Worm (Caenorhabditis elegans) whole organism, young adult: ENCODE data around the gene K08H10.10.
A peak's percentile ranks its signal among the peaks of the same experiment; 100 is the strongest.

ENCODE experiments used
- F10E7.11 ChIP-seq: sonication (generic microtip); optimal IDR thresholded peaks from 2 replicates; lab custom pipeline; 2017; ENCODE audit warnings: mild to moderate bottlenecking, missing genetic modification characterization, moderate library complexity, missing compliant biosample characterization
- F22D6.2 ChIP-seq: sonication (generic microtip); optimal IDR thresholded peaks from 2 replicates; lab custom pipeline; 2016; ENCODE audit warnings: mild to moderate bottlenecking, missing genetic modification characterization, missing compliant biosample characterization
- F23B12.7 ChIP-seq: sonication (generic microtip); optimal IDR thresholded peaks from 2 replicates; lab custom pipeline; 2017; ENCODE audit warnings: missing genetic modification characterization, mild to moderate bottlenecking, missing compliant biosample characterization, antibody characterized with exemption, moderate library complexity; ENCODE audit not compliant: insufficient read depth
- F39B2.1 ChIP-seq: fragments of 200-800 bp; sonication (Bioruptor generic); IDR thresholded peaks from 2 replicates; pipeline ENCODE4 v1.3.6; 2022; ENCODE audit warnings: missing genetic modification reagents, missing genetic modification characterization, missing compliant biosample characterization
- F52B5.7 ChIP-seq: sonication (generic microtip); optimal IDR thresholded peaks from 2 replicates; lab custom pipeline; 2016; ENCODE audit warnings: mild to moderate bottlenecking, missing genetic modification characterization, missing compliant biosample characterization
- F57C9.4 ChIP-seq: sonication (generic microtip); optimal IDR thresholded peaks from 2 replicates; lab custom pipeline; 2017; ENCODE audit warnings: mild to moderate bottlenecking, missing genetic modification characterization, missing compliant biosample characterization
- K11D2.4 ChIP-seq: fragments of 200-800 bp; sonication (Bioruptor generic); IDR thresholded peaks from 2 replicates; pipeline ENCODE4 v1.3.6; 2022; ENCODE audit warnings: missing genetic modification reagents, missing genetic modification characterization, missing compliant biosample characterization
- Y53F4B.3 ChIP-seq: fragments of 200-800 bp; sonication (Bioruptor generic); IDR thresholded peaks from 2 replicates; pipeline ENCODE4 v1.3.6; 2022; ENCODE audit warnings: missing genetic modification reagents, missing genetic modification characterization, missing compliant biosample characterization
- Y56A3A.18 ChIP-seq: fragments of 200-800 bp; sonication (Bioruptor generic); IDR thresholded peaks from 2 replicates; pipeline ENCODE4 v1.3.6; 2022; ENCODE audit warnings: missing genetic modification reagents, missing genetic modification characterization, missing compliant biosample characterization
- Y79H2A.3 ChIP-seq: fragments of 200-800 bp; sonication (Bioruptor generic); conservative IDR thresholded peaks from 2 replicates; pipeline ENCODE4 v1.3.6; 2022; ENCODE audit warnings: missing genetic modification reagents, missing genetic modification characterization, missing compliant biosample characterization
- ZK185.1 ChIP-seq: sonication (generic microtip); optimal IDR thresholded peaks from 2 replicates; lab custom pipeline; 2016; ENCODE audit warnings: mild to moderate bottlenecking, missing genetic modification characterization, missing compliant biosample characterization; ENCODE audit not compliant: poor library complexity, severe bottlenecking
- akir-1 ChIP-seq: fragments of 200-800 bp; sonication (Bioruptor generic); optimal IDR thresholded peaks from 2 replicates; lab custom pipeline; 2018; ENCODE audit warnings: mild to moderate bottlenecking, missing genetic modification characterization, moderate library complexity, missing compliant biosample characterization
- ama-1 ChIP-seq, 3 experiments: fragments of 150-350 bp in 1 of 3; sonication (generic microtip) in 2 of 3; optimal IDR thresholded peaks; 2 replicates each; lab custom pipeline; 2014 to 2018; ENCODE audit warnings: missing biosample characterization in 2 of 3, missing genetic modification characterization in 2 of 3, missing genetic modification reagents in 2 of 3
- atf-7 ChIP-seq: sonication (generic microtip); optimal IDR thresholded peaks from 2 replicates; lab custom pipeline; 2017; ENCODE audit warnings: mild to moderate bottlenecking, missing genetic modification characterization, missing compliant biosample characterization
- attf-5 ChIP-seq: fragments of 200-800 bp; sonication (Bioruptor generic); optimal IDR thresholded peaks from 2 replicates; lab custom pipeline; 2018; ENCODE audit warnings: mild to moderate bottlenecking, missing genetic modification characterization, missing compliant biosample characterization
- bed-2 ChIP-seq: fragments of 200-800 bp; sonication (Bioruptor generic); IDR thresholded peaks from 2 replicates; pipeline ENCODE4 v1.3.6; 2022; ENCODE audit warnings: missing genetic modification reagents, missing genetic modification characterization, missing compliant biosample characterization
- cebp-1 ChIP-seq, 2 experiments: fragments of 200-800 bp in 1 of 2; sonication (Bioruptor generic) in 1 of 2; sonication (generic microtip) in 1 of 2; IDR thresholded peaks in 1 of 2; optimal IDR thresholded peaks in 1 of 2; 2 replicates each; pipeline versions ENCODE4 v1.3.6 to Lab custom; 2017 to 2022; ENCODE audit warnings: missing compliant biosample characterization in 2 of 2, missing genetic modification characterization in 2 of 2, mild to moderate bottlenecking in 1 of 2, missing genetic modification reagents in 1 of 2, moderate library complexity in 1 of 2
- die-1 ChIP-seq: sonication (generic microtip); optimal IDR thresholded peaks from 2 replicates; lab custom pipeline; 2016; ENCODE audit warnings: missing genotype, mild to moderate bottlenecking, missing genetic modification characterization, missing compliant biosample characterization
- efl-1 ChIP-seq: fragments of 150-350 bp; optimal IDR thresholded peaks from 2 replicates; lab custom pipeline; 2014; ENCODE audit warnings: missing biosample characterization, missing genetic modification reagents, missing genetic modification characterization
- hlh-12 ChIP-seq: sonication (generic microtip); optimal IDR thresholded peaks from 2 replicates; lab custom pipeline; 2016; ENCODE audit warnings: missing genetic modification characterization, missing compliant biosample characterization
- hmg-1.2 ChIP-seq: fragments of 200-800 bp; sonication (Bioruptor generic); IDR thresholded peaks from 2 replicates; pipeline ENCODE4 v1.3.6; 2022; ENCODE audit warnings: missing genetic modification reagents, missing genetic modification characterization, missing compliant biosample characterization
- lir-1 ChIP-seq: fragments of 200-800 bp; sonication (Bioruptor generic); conservative IDR thresholded peaks from 2 replicates; pipeline ENCODE4 v1.3.6; 2022; ENCODE audit warnings: missing genetic modification reagents, missing genetic modification characterization, missing compliant biosample characterization
- lsy-27 ChIP-seq: sonication (generic microtip); optimal IDR thresholded peaks from 2 replicates; lab custom pipeline; 2017; ENCODE audit warnings: missing genetic modification characterization, mild to moderate bottlenecking, missing compliant biosample characterization, antibody characterized with exemption, missing genotype, borderline replicate concordance; ENCODE audit not compliant: insufficient read depth
- madf-6 ChIP-seq: fragments of 200-800 bp; sonication (Bioruptor generic); IDR thresholded peaks from 2 replicates; pipeline ENCODE4 v1.3.6; 2022; ENCODE audit warnings: missing genetic modification reagents, missing genetic modification characterization, missing compliant biosample characterization
- madf-8 ChIP-seq: fragments of 200-800 bp; sonication (Bioruptor generic); conservative IDR thresholded peaks from 2 replicates; pipeline ENCODE4 v1.3.6; 2022; ENCODE audit warnings: missing genetic modification reagents, missing genetic modification characterization, missing compliant biosample characterization
- nfya-1 ChIP-seq: sonication (generic microtip); optimal IDR thresholded peaks from 2 replicates; lab custom pipeline; 2017; ENCODE audit warnings: antibody characterized with exemption, missing compliant biosample characterization, missing genetic modification characterization, borderline replicate concordance; ENCODE audit not compliant: insufficient read depth
- nhr-80 ChIP-seq: sonication (generic microtip); optimal IDR thresholded peaks from 2 replicates; lab custom pipeline; 2016; ENCODE audit warnings: missing genetic modification characterization, missing compliant biosample characterization
- tlf-1 ChIP-seq: fragments of 200-800 bp; sonication (Bioruptor generic); optimal IDR thresholded peaks from 2 replicates; lab custom pipeline; 2018; ENCODE audit warnings: mild to moderate bottlenecking, missing genetic modification characterization, missing compliant biosample characterization
- xnd-1 ChIP-seq: sonication (generic microtip); optimal IDR thresholded peaks from 2 replicates; lab custom pipeline; 2016; ENCODE audit warnings: missing genotype, missing genetic modification reagents, missing genetic modification characterization, missing compliant biosample characterization
- zfh-2 ChIP-seq: fragments of 200-800 bp; sonication (Bioruptor generic); conservative IDR thresholded peaks from 2 replicates; pipeline ENCODE4 v1.3.6; 2022; ENCODE audit warnings: missing genetic modification reagents, missing genetic modification characterization, missing compliant biosample characterization
- zim-3 ChIP-seq: sonication (generic microtip); optimal IDR thresholded peaks from 2 replicates; lab custom pipeline; 2017; ENCODE audit warnings: mild to moderate bottlenecking, missing genetic modification characterization, moderate library complexity, missing compliant biosample characterization
- ztf-22 ChIP-seq: fragments of 200-800 bp; sonication (Bioruptor generic); optimal IDR thresholded peaks from 2 replicates; lab custom pipeline; 2018; ENCODE audit warnings: mild to moderate bottlenecking, missing genetic modification characterization, moderate library complexity, missing compliant biosample characterization

The K08H10.10 gene

DNA sequence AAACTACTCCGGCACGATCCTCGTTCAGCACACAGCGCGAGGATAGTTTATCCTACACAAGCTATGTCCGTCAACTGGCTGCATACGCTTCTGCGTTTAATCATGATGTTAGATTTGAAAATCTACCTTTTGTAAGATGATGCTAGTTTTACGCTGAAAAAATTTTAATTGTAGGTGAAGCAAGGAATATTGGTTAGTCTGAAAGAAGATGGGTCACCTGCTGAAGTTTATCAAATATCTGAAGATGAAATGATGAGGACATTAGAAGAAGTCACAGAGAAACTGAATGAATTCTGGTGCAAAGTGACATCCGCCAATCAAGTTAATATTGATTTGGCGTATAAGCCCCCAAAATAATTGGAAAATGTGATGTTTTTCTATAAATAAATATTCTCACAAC is 17.3 kb upstream of the K08H10.10 start (continued):
- TF ChIP-seq cebp-1 (GFP tag; IDR thresholded peaks at IDR 0.05; lab: Robert Waterston, UW): no peak
- TF ChIP-seq cebp-1 (tag; optimal IDR thresholded peaks at IDR 0.05; lab: Kevin White, UChicago): peak; percentile 7
- TF ChIP-seq lsy-27 (tag; lab: Kevin White, UChicago): no peak
- no peak for TF ChIP-seq K11D2.4 (GFP tag; lab: Robert Waterston, UW)
- TF ChIP-seq zfh-2: no peak

DNA sequence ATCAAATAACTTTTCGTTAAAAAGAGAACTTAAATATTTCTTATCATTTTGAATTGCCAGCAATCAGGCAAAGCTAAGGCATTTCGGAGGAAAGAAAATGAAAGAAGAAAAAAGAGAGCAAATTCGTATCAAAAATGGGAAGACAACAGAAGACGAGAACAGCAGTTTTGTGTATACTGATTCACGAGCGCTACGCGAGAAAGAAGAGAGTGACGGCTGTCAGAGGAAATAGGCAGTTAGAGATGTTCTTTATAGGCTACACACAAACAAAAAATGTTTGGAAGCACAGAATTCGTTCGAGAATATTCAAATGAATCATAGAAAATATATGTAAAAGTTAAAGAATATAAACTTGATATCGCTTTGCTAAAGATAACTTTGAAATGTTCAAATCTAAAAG is 16.0 kb upstream of the K08H10.10 start:
- peak; percentile 10 for TF ChIP-seq attf-5 (GFP tag; lab: Kevin White, UChicago)
- no peak for TF ChIP-seq akir-1 (GFP tag; lab: Kevin White, UChicago)
- TF ChIP-seq F23B12.7 (tag; lab: Kevin White, UChicago): no peak
- TF ChIP-seq F52B5.7: no peak
- TF ChIP-seq die-1 (tag; lab: Kevin White, UChicago): no peak
- TF ChIP-seq cebp-1 (GFP tag; IDR thresholded peaks at IDR 0.05; lab: Robert Waterston, UW): no peak
- TF ChIP-seq cebp-1 (tag; optimal IDR thresholded peaks at IDR 0.05; lab: Kevin White, UChicago): peak; percentile 35
- no peak for TF ChIP-seq atf-7 (tag; lab: Kevin White, UChicago)
- TF ChIP-seq F22D6.2: no peak
- no peak for TF ChIP-seq ztf-22 (GFP tag; lab: Kevin White, UChicago)
- TF ChIP-seq tlf-1 (GFP tag; lab: Kevin White, UChicago): no peak
- peak; percentile 14 for TF ChIP-seq ama-1 (optimal IDR thresholded peaks at IDR 0.05; lab: Kevin White, UChicago)
- no peak for TF ChIP-seq ama-1 (GFP tag; optimal IDR thresholded peaks at IDR 0.05; lab: Kevin White, UChicago)
- TF ChIP-seq hmg-1.2 (GFP tag; lab: Robert Waterston, UW): peak; percentile 48; the same call in 1 of the 2 replicates
- no peak for TF ChIP-seq Y56A3A.18 (GFP tag; lab: Robert Waterston, UW)
- peak; percentile 65 for TF ChIP-seq nhr-80 (tag; lab: Kevin White, UChicago)
- TF ChIP-seq Y53F4B.3 (GFP tag; lab: Robert Waterston, UW): no peak

DNA sequence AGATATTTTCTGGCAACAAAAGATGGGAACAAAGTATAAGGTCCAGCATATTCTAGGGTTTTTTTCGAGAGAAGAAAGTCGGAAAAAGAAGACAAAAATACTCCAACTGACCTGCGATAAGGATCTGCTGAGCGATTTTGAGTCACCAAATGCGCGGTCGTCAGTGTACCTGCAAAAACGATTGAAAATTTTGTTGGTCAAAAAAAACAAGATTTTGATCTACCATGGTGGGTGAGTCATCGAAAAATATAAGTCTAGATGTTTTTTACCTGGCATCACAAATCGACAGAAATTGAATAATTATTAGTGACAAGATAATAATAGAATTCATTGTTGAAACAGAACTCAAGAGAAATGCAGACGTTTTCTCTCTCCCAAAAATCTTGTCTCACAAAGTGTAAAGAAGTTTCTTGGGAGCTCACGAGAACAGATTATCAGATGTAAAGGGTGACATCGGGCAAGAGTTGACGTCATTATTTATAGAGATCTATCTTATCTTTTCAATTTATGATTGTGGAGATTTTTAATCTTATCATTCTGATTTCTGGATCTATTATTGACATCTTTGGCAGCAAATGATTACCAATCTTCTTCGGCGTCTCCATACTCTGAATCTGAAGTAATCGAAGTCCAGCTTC is 15.5 kb upstream of the K08H10.10 start:
- TF ChIP-seq F57C9.4 (tag; lab: Kevin White, UChicago) (no peak), ZK185.1 (tag; lab: Kevin White, UChicago) (no peak), F10E7.11 (tag; lab: Kevin White, UChicago) (no peak), ama-1 (optimal IDR thresholded peaks at IDR 0.05; lab: Kevin White, UChicago) (no peak), ama-1 (GFP tag; optimal IDR thresholded peaks at IDR 0.05; lab: Kevin White, UChicago) (no peak), zim-3 (tag; lab: Kevin White, UChicago) (no peak), efl-1 (peak; percentile 64), F39B2.1 (GFP tag; lab: Robert Waterston, UW) (no peak), xnd-1 (tag; lab: Kevin White, UChicago) (peak; percentile 52), F23B12.7 (tag; lab: Kevin White, UChicago) (no peak), bed-2 (GFP tag; lab: Robert Waterston, UW) (no peak), hlh-12 (no peak), madf-8 (GFP tag; lab: Robert Waterston, UW) (peak; percentile 51), tlf-1 (GFP tag; lab: Kevin White, UChicago) (no peak), nfya-1 (tag; lab: Kevin White, UChicago) (no peak), madf-6 (GFP tag; lab: Robert Waterston, UW) (peak; percentile 75), Y79H2A.3 (GFP tag; lab: Robert Waterston, UW) (no peak), lir-1 (GFP tag; lab: Robert Waterston, UW) (no peak)
